Fruit fly (Drosophila melanogaster) whole organism, embryonic: ENCODE data around the gene PGRP-SD.

Experiments used
- CG12299 ChIP-seq: fragments of 200-800 bp; sonication (Bioruptor generic); optimal IDR thresholded peaks from 2 replicates; lab custom pipeline; 2018; ENCODE audit warnings: missing biosample characterization, mild to moderate bottlenecking, missing genetic modification characterization
- CG13775 ChIP-seq: fragments of 200-800 bp; sonication (Bioruptor generic); optimal IDR thresholded peaks from 3 replicates; lab custom pipeline; 2017; ENCODE audit warnings: missing biosample characterization, mild to moderate bottlenecking, missing genetic modification characterization
- CG2129 ChIP-seq: fragments of 200-800 bp; sonication (Bioruptor generic); IDR thresholded peaks from 2 replicates; pipeline ENCODE4 v1.3.6; 2022; ENCODE audit warnings: missing biosample characterization, missing genetic modification characterization; ENCODE audit not compliant: partially characterized antibody
- GATAe ChIP-seq: fragments of 200-800 bp; sonication (Bioruptor generic); conservative IDR thresholded peaks from 2 replicates; pipeline ENCODE4 v1.3.6; 2022; ENCODE audit warnings: missing biosample characterization, missing genetic modification characterization
- dati ChIP-seq: fragments of 200-800 bp; sonication (Bioruptor generic); IDR thresholded peaks from 2 replicates; pipeline ENCODE4 v1.3.6; 2022; ENCODE audit warnings: missing biosample characterization, missing genetic modification characterization
- dmrt99B ChIP-seq: fragments of 200-800 bp; sonication (Bioruptor generic); optimal IDR thresholded peaks from 2 replicates; lab custom pipeline; 2018; ENCODE audit warnings: missing biosample characterization, mild to moderate bottlenecking, missing genetic modification characterization, moderate library complexity
- exex ChIP-seq: fragments of 200-800 bp; sonication (Bioruptor generic); optimal IDR thresholded peaks from 4 replicates; lab custom pipeline; 2018; ENCODE audit warnings: missing biosample characterization, mild to moderate bottlenecking, missing genetic modification characterization, moderate library complexity
- ttk ChIP-seq: fragments of 200-800 bp; sonication (Bioruptor generic); IDR thresholded peaks from 2 replicates; pipeline ENCODE4 v2.1.2; 2022; ENCODE audit warnings: missing biosample characterization, missing genetic modification characterization

DNA sequence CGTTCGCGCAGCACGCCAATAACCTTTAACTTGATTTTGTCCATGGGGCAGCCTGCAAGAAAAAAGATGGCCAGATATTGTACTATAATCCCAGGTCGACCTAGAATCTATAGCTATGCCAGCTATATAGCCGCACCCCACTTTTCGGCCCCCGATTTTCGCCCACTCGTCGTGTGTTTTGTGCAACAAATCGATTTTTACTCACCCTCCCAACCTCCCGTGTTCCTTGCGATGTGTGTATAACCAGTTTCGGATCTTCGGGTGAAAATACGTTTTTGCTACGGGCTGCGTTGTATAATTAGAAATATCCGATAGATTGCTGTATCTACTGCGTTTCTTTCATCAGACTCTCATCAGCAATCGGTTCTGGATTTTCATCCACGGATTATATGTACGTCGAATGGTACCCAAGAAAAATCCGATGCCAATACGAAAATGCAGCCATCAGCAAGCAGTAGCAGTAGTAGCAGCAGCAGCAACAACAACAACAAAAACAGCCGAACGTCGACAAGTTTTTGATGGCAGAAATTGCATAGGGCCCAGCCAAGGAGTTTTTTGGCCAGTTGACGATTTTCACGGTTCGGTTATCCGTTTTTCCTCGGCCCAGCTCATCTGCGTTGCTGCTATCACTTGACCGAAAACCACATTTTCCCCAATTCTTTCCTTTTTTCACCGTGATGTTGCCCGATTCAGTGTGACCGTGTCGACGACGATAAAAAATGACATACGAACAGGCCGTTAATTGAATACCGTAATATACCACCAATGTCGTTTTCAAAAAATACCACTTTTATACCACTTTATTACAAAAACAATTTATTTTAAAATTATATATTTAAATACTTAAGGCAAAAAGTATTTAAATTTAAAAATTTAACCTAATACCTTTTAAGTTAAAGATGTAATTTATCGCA is 3.3 kb downstream of the PGRP-SD start, which contains the start of gene CG7492:
- TF ChIP-seq dmrt99B (tag; lab: Kevin White, UChicago) (no peak), GATAe (GFP tag; lab: Robert Waterston, UW) (no peak), ttk (GFP tag; lab: Robert Waterston, UW) (no peak), CG13775 (GFP tag; lab: Kevin White, UChicago) (no peak), dati (GFP tag; lab: Robert Waterston, UW) (no peak), exex (tag; lab: Kevin White, UChicago) (no peak), CG2129 (GFP tag; lab: Robert Waterston, UW) (no peak), CG12299 (tag; lab: Kevin White, UChicago) (no peak)
